Fruit fly (Drosophila melanogaster) Kc167 (cell line): ENCODE results near the gene nub.

Source experiments
- Sin3A ChIP-seq: fragments of >200 bp; optimal IDR thresholded peaks from 2 replicates; lab custom pipeline; 2018; ENCODE audit warnings: missing external identifiers
- h ChIP-seq: fragments of >200 bp; optimal IDR thresholded peaks from 3 replicates; lab custom pipeline; 2018; ENCODE audit warnings: missing external identifiers
- insv ChIP-seq: fragments of >200 bp; optimal IDR thresholded peaks from 3 replicates; lab custom pipeline; 2018; ENCODE audit warnings: missing external identifiers
- psq ChIP-seq: fragments of >200 bp; optimal IDR thresholded peaks from 2 replicates; lab custom pipeline; 2017; ENCODE audit warnings: missing external identifiers
- ttk ChIP-seq: sonication (Bioruptor generic); optimal IDR thresholded peaks from 2 replicates; lab custom pipeline; 2017; ENCODE audit warnings: missing external identifiers

dm6 chr2L:12548355-12548754, 39.1 kb upstream of the nub start:
- no peak for TF ChIP-seq psq (lab: Kevin White, UChicago)
- TF ChIP-seq insv = no peak
- no peak for TF ChIP-seq h (lab: Kevin White, UChicago)
- TF ChIP-seq ttk (lab: Kevin White, UChicago) = no peak
- TF ChIP-seq Sin3A (lab: Kevin White, UChicago) = no peak
